Worm (Caenorhabditis elegans) whole organism, L2 larva: ENCODE data around the gene C14E2.11.

Experiments used
- C34F6.9 ChIP-seq: fragments of 150-350 bp; optimal IDR thresholded peaks from 2 replicates; lab custom pipeline; 2014; ENCODE audit warnings: missing biosample characterization, missing genetic modification characterization
- R02D3.7 ChIP-seq: fragments of 150-350 bp; optimal IDR thresholded peaks from 2 replicates; lab custom pipeline; 2014; ENCODE audit warnings: missing biosample characterization, missing genetic modification characterization
- Y55F3AM.14 ChIP-seq: fragments of 200-800 bp; sonication (Bioruptor generic); optimal IDR thresholded peaks from 2 replicates; lab custom pipeline; 2018; ENCODE audit warnings: mild to moderate bottlenecking, missing genetic modification characterization, missing compliant biosample characterization
- ZK546.5 ChIP-seq: sonication (generic microtip); optimal IDR thresholded peaks from 2 replicates; lab custom pipeline; 2017; ENCODE audit warnings: missing biosample characterization, missing genetic modification characterization
- alr-1 ChIP-seq: fragments of 150-350 bp; optimal IDR thresholded peaks from 2 replicates; lab custom pipeline; 2014; ENCODE audit warnings: missing biosample characterization, missing genetic modification characterization
- aly-2 ChIP-seq: fragments of 150-350 bp; optimal IDR thresholded peaks from 2 replicates; lab custom pipeline; 2014; ENCODE audit warnings: missing biosample characterization, missing genetic modification characterization
- blmp-1 ChIP-seq: sonication (generic microtip); optimal IDR thresholded peaks from 2 replicates; lab custom pipeline; 2017; ENCODE audit warnings: missing genetic modification characterization, mild to moderate bottlenecking, missing compliant biosample characterization, antibody characterized with exemption, moderate library complexity; ENCODE audit not compliant: insufficient read depth
- ceh-16 ChIP-seq: fragments of 150-350 bp; optimal IDR thresholded peaks from 2 replicates; lab custom pipeline; 2014; ENCODE audit warnings: missing biosample characterization, missing genetic modification characterization
- ceh-82 ChIP-seq: fragments of 150-350 bp; optimal IDR thresholded peaks from 2 replicates; lab custom pipeline; 2014; ENCODE audit warnings: missing biosample characterization, missing genetic modification characterization
- dmd-4 ChIP-seq: sonication (generic microtip); optimal IDR thresholded peaks from 2 replicates; lab custom pipeline; 2017; ENCODE audit warnings: missing biosample characterization, missing genetic modification characterization
- elt-1 ChIP-seq: fragments of 150-350 bp; optimal IDR thresholded peaks from 2 replicates; lab custom pipeline; 2014; ENCODE audit warnings: missing biosample characterization, missing genetic modification characterization
- elt-3 ChIP-seq: sonication (generic microtip); optimal IDR thresholded peaks from 2 replicates; lab custom pipeline; 2017; ENCODE audit warnings: missing biosample characterization, missing genetic modification characterization
- lin-13 ChIP-seq: fragments of 150-350 bp; optimal IDR thresholded peaks from 2 replicates; lab custom pipeline; 2014; ENCODE audit warnings: missing biosample characterization, missing genetic modification reagents, missing genetic modification characterization
- lin-39 ChIP-seq: fragments of 150-350 bp; optimal IDR thresholded peaks from 2 replicates; lab custom pipeline; 2014; ENCODE audit warnings: missing biosample characterization, missing genetic modification reagents, missing genetic modification characterization
- lsy-2 ChIP-seq, 2 experiments: fragments of 150-350 bp in 1 of 2; sonication (generic microtip) in 1 of 2; optimal IDR thresholded peaks; 2 replicates each; lab custom pipeline; 2014 to 2017; ENCODE audit warnings: missing biosample characterization in 2 of 2, missing genetic modification characterization in 2 of 2
- mab-5 ChIP-seq: fragments of 150-350 bp; optimal IDR thresholded peaks from 2 replicates; lab custom pipeline; 2014; ENCODE audit warnings: missing biosample characterization, missing genetic modification characterization
- mbf-1 ChIP-seq: sonication (generic microtip); optimal IDR thresholded peaks from 2 replicates; lab custom pipeline; 2017; ENCODE audit warnings: missing biosample characterization, missing genetic modification characterization
- nhr-10 ChIP-seq: sonication (generic microtip); optimal IDR thresholded peaks from 2 replicates; lab custom pipeline; 2017; ENCODE audit warnings: missing biosample characterization, missing genetic modification characterization
- nhr-11 ChIP-seq: fragments of 150-350 bp; optimal IDR thresholded peaks from 2 replicates; lab custom pipeline; 2014; ENCODE audit warnings: missing biosample characterization, missing genetic modification characterization
- nhr-12 ChIP-seq: fragments of 150-350 bp; optimal IDR thresholded peaks from 2 replicates; lab custom pipeline; 2014; ENCODE audit warnings: missing biosample characterization, missing genetic modification characterization
- nhr-129 ChIP-seq: fragments of 150-350 bp; optimal IDR thresholded peaks from 2 replicates; lab custom pipeline; 2014; ENCODE audit warnings: missing biosample characterization, missing genetic modification characterization
- nhr-21 ChIP-seq: fragments of 150-350 bp; optimal IDR thresholded peaks from 2 replicates; lab custom pipeline; 2014; ENCODE audit warnings: missing biosample characterization, missing genetic modification characterization
- nhr-6 ChIP-seq: fragments of 150-350 bp; optimal IDR thresholded peaks from 2 replicates; lab custom pipeline; 2014; ENCODE audit warnings: missing biosample characterization, missing genetic modification characterization
- nhr-77 ChIP-seq: fragments of 150-350 bp; optimal IDR thresholded peaks from 2 replicates; lab custom pipeline; 2014; ENCODE audit warnings: missing biosample characterization, missing genetic modification characterization
- sem-4 ChIP-seq: fragments of 150-350 bp; optimal IDR thresholded peaks from 2 replicates; lab custom pipeline; 2014; ENCODE audit warnings: missing biosample characterization, missing genetic modification reagents, missing genetic modification characterization
- skn-1 ChIP-seq: sonication (generic microtip); optimal IDR thresholded peaks from 2 replicates; lab custom pipeline; 2017; ENCODE audit warnings: missing biosample characterization, missing genetic modification characterization
- sma-3 ChIP-seq: sonication (generic microtip); optimal IDR thresholded peaks from 2 replicates; lab custom pipeline; 2016; ENCODE audit warnings: missing genetic modification reagents, missing genetic modification characterization, missing compliant biosample characterization
- sma-9 ChIP-seq, 2 experiments: fragments of 150-350 bp in 1 of 2; sonication (generic microtip) in 1 of 2; optimal IDR thresholded peaks; 2 replicates each; lab custom pipeline; 2014 to 2016; ENCODE audit warnings: missing genetic modification characterization in 2 of 2, mild to moderate bottlenecking in 1 of 2, missing biosample characterization in 1 of 2, missing compliant biosample characterization in 1 of 2, missing genetic modification reagents in 1 of 2, moderate library complexity in 1 of 2
- snpc-4 ChIP-seq: fragments of 150-350 bp; optimal IDR thresholded peaks from 2 replicates; lab custom pipeline; 2014; ENCODE audit warnings: missing biosample characterization, missing genetic modification characterization
- unc-39 ChIP-seq: fragments of 150-350 bp; optimal IDR thresholded peaks from 2 replicates; lab custom pipeline; 2014; ENCODE audit warnings: missing biosample characterization, missing genetic modification characterization
- unc-62 ChIP-seq: fragments of 150-350 bp; optimal IDR thresholded peaks from 2 replicates; lab custom pipeline; 2014; ENCODE audit warnings: missing biosample characterization, missing genetic modification reagents, missing genetic modification characterization
- zag-1 ChIP-seq: fragments of 150-350 bp; optimal IDR thresholded peaks from 2 replicates; lab custom pipeline; 2014; ENCODE audit warnings: missing biosample characterization, missing genetic modification characterization
- ztf-1 ChIP-seq: fragments of 200-800 bp; sonication (Bioruptor generic); conservative IDR thresholded peaks from 2 replicates; pipeline ENCODE4 v1.3.6; 2022; ENCODE audit warnings: missing genetic modification characterization, missing compliant biosample characterization

Gene C14E2.11

ce11 chrX:1800980-1801506, at the start of gene C14E2.11:
Gene C14E2.11, plus strand, starts transcription at chrX:1801456.
- TF ChIP-seq nhr-6 (tag; lab: Kevin White, UChicago) (no peak), zag-1 (tag; lab: Kevin White, UChicago) (no peak), dmd-4 (tag; lab: Kevin White, UChicago) (no peak), unc-39 (tag; lab: Kevin White, UChicago) (no peak), sma-3 (GFP tag; lab: Kevin White, UChicago) (no peak), nhr-10 (tag; lab: Kevin White, UChicago) (no peak), ceh-16 (tag; lab: Kevin White, UChicago) (no peak), lsy-2 (tag; optimal IDR thresholded peaks at IDR 0.05; lab: Kevin White, UChicago) (no peak), sem-4 (tag; lab: Kevin White, UChicago) (no peak), sma-9 (GFP tag; optimal IDR thresholded peaks at IDR 0.05; lab: Kevin White, UChicago) (no peak), sma-9 (tag; optimal IDR thresholded peaks at IDR 0.05; lab: Kevin White, UChicago) (no peak)
- TF ChIP-seq, all 48 proteins: peak for 0

DNA sequence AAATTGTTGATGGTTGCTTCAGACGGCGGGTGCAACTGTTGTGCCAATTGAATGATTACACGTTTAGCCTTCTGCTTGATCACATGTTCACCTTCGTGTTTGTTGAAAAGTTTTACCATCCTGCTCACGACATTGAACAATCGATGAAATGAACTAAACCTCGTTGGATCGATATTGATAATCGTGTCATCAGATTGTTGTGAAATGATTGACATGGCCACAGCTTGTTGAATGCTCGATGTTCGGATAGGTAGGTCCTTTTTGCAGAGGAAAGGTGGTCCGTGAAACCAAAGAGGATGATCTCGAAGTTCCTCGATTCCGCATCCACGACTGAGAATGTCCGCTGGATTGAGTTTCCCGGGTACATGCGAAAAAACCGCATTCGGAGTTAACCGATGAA, 31.6 kb upstream of the C14E2.11 start:
- TF ChIP-seq elt-1 (tag; lab: Kevin White, UChicago) (no peak), zag-1 (tag; lab: Kevin White, UChicago) (no peak), nhr-12 (tag; lab: Kevin White, UChicago) (no peak), lin-39 (tag; lab: Kevin White, UChicago) (no peak), nhr-6 (tag; lab: Kevin White, UChicago) (no peak), nhr-129 (no peak)

- TF ChIP-seq R02D3.7 (tag; lab: Kevin White, UChicago) (no peak), zag-1 (tag; lab: Kevin White, UChicago) (no peak), ztf-1 (GFP tag; lab: Robert Waterston, UW) (no peak), elt-1 (tag; lab: Kevin White, UChicago) (no peak), mbf-1 (tag; lab: Kevin White, UChicago) (no peak), C34F6.9 (tag; lab: Kevin White, UChicago) (no peak), dmd-4 (tag; lab: Kevin White, UChicago) (no peak), snpc-4 (no peak), skn-1 (tag; lab: Kevin White, UChicago) (no peak), nhr-6 (tag; lab: Kevin White, UChicago) (no peak), ceh-82 (tag; lab: Kevin White, UChicago) (no peak), alr-1 (tag; lab: Kevin White, UChicago) (no peak), nhr-11 (tag; lab: Kevin White, UChicago) (no peak), sma-3 (GFP tag; lab: Kevin White, UChicago) (no peak), nhr-10 (tag; lab: Kevin White, UChicago) (no peak), Y55F3AM.14 (GFP tag; lab: Kevin White, UChicago) (no peak), elt-3 (tag; lab: Kevin White, UChicago) (no peak)
- TF ChIP-seq, all 48 proteins: peak for 0
Measured at ce11 chrX:1777988-1778387, 23.3 kb upstream of the C14E2.11 start, which contains the start of gene elc-2. Gene elc-2, minus strand, starts transcription at chrX:1778088.

DNA sequence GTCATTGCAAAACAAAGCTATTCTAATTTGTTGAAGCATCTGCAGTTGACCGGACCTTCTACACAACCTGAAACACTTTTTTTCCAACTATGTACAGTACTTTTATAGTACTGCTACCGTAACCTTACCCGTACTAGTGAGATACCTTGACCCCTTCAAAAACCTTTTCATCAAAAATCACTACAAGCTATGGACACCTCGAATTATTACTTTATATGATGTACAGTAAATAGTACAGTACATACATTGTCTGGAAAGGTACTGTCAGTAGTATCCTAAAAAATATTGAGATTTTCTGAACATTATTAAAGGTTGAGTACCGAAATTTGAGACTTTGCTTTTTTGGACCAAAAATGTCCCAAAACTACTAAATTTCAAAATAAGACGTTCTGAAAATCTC, 15.6 kb upstream of the C14E2.11 start:
- TF ChIP-seq unc-62 (no peak), dmd-4 (tag; lab: Kevin White, UChicago) (no peak), elt-3 (tag; lab: Kevin White, UChicago) (no peak), blmp-1 (no peak), C34F6.9 (tag; lab: Kevin White, UChicago) (no peak), nhr-21 (tag; lab: Kevin White, UChicago) (no peak), nhr-77 (tag; lab: Kevin White, UChicago) (no peak), nhr-6 (tag; lab: Kevin White, UChicago) (no peak), lin-13 (no peak), sem-4 (tag; lab: Kevin White, UChicago) (no peak), R02D3.7 (tag; lab: Kevin White, UChicago) (no peak), nhr-10 (tag; lab: Kevin White, UChicago) (no peak), ZK546.5 (tag; lab: Kevin White, UChicago) (no peak), nhr-12 (tag; lab: Kevin White, UChicago) (no peak), aly-2 (tag; lab: Kevin White, UChicago) (no peak), mab-5 (tag; lab: Kevin White, UChicago) (no peak), Y55F3AM.14 (GFP tag; lab: Kevin White, UChicago) (no peak)
